Fruit fly (Drosophila melanogaster) whole organism, prepupa: Measurements from ENCODE around the gene Dh31.

Experiments
- Blimp-1 ChIP-seq: fragments of 200-800 bp; sonication (Bioruptor generic); optimal IDR thresholded peaks from 3 replicates; lab custom pipeline; 2017; ENCODE audit warnings: missing biosample characterization, missing genetic modification characterization, mild to moderate bottlenecking, moderate library complexity, missing genetic modification reagents
- CG10631 ChIP-seq: fragments of 200-800 bp; sonication (Bioruptor generic); optimal IDR thresholded peaks from 2 replicates; lab custom pipeline; 2016; ENCODE audit warnings: missing biosample characterization, missing genetic modification characterization
- CG10669 ChIP-seq: fragments of 200-800 bp; sonication (Bioruptor generic); optimal IDR thresholded peaks from 3 replicates; lab custom pipeline; 2018; ENCODE audit warnings: missing biosample characterization, mild to moderate bottlenecking, missing genetic modification characterization, moderate library complexity
- CG11294 ChIP-seq: fragments of 200-800 bp; sonication (Bioruptor generic); IDR thresholded peaks from 2 replicates; pipeline ENCODE4 v1.3.6; 2022; ENCODE audit warnings: missing biosample characterization, missing genetic modification characterization
- CG11762 ChIP-seq: fragments of 200-800 bp; sonication (Bioruptor generic); optimal IDR thresholded peaks from 3 replicates; lab custom pipeline; 2016; ENCODE audit warnings: missing biosample characterization, missing genetic modification characterization; ENCODE audit not compliant: insufficient read depth
- CG11902 ChIP-seq: fragments of 200-800 bp; sonication (Bioruptor generic); optimal IDR thresholded peaks from 3 replicates; lab custom pipeline; 2016; ENCODE audit warnings: missing biosample characterization, missing genetic modification characterization
- CG15336 ChIP-seq: fragments of 200-800 bp; sonication (Bioruptor generic); IDR thresholded peaks from 2 replicates; pipeline ENCODE4 v1.3.6; 2022; ENCODE audit warnings: missing biosample characterization, missing genetic modification characterization
- CG1621 ChIP-seq: fragments of 200-800 bp; sonication (Bioruptor generic); optimal IDR thresholded peaks from 3 replicates; lab custom pipeline; 2018; ENCODE audit warnings: missing biosample characterization, mild to moderate bottlenecking, missing genetic modification characterization
- CG16779 ChIP-seq: fragments of 200-800 bp; sonication (Bioruptor generic); optimal IDR thresholded peaks from 3 replicates; lab custom pipeline; 2017; ENCODE audit warnings: missing biosample characterization, mild to moderate bottlenecking, missing genetic modification characterization
- CG3032 ChIP-seq: fragments of 200-800 bp; optimal IDR thresholded peaks from 2 replicates; lab custom pipeline; 2019; ENCODE audit warnings: missing biosample characterization, mild to moderate bottlenecking, missing genetic modification characterization, moderate library complexity
- CG32006 ChIP-seq: fragments of 200-800 bp; sonication (Bioruptor generic); optimal IDR thresholded peaks from 3 replicates; lab custom pipeline; 2017; ENCODE audit warnings: missing biosample characterization, mild to moderate bottlenecking, missing genetic modification characterization
- CG3919 ChIP-seq: fragments of 200-800 bp; sonication (Bioruptor generic); optimal IDR thresholded peaks from 3 replicates; lab custom pipeline; 2016; ENCODE audit warnings: missing biosample characterization, missing genetic modification characterization
- CG4318 ChIP-seq: fragments of 200-800 bp; sonication (Bioruptor generic); optimal IDR thresholded peaks from 3 replicates; lab custom pipeline; 2017; ENCODE audit warnings: missing biosample characterization, mild to moderate bottlenecking, missing genetic modification characterization
- CG6163 ChIP-seq: fragments of 200-800 bp; sonication (Bioruptor generic); IDR thresholded peaks from 3 replicates; pipeline ENCODE4 v1.3.6; 2022; ENCODE audit warnings: missing biosample characterization, missing genetic modification characterization
- CG6808 ChIP-seq: fragments of 200-800 bp; sonication (Bioruptor generic); optimal IDR thresholded peaks from 3 replicates; lab custom pipeline; 2017; ENCODE audit warnings: missing biosample characterization, missing genetic modification characterization, mild to moderate bottlenecking, moderate library complexity, missing genetic modification reagents
- CG6854 ChIP-seq: fragments of 200-800 bp; sonication (Bioruptor generic); optimal IDR thresholded peaks from 2 replicates; lab custom pipeline; 2017; ENCODE audit warnings: missing biosample characterization, mild to moderate bottlenecking, missing genetic modification characterization
- CG7368 ChIP-seq: fragments of 200-800 bp; sonication (Bioruptor generic); optimal IDR thresholded peaks from 3 replicates; lab custom pipeline; 2016; ENCODE audit warnings: missing biosample characterization, missing genetic modification characterization
- CG8119 ChIP-seq: fragments of 200-800 bp; sonication (Bioruptor generic); IDR thresholded peaks from 3 replicates; pipeline ENCODE4 v1.3.6; 2022; ENCODE audit warnings: missing biosample characterization, missing genetic modification characterization
- CG8632 ChIP-seq: fragments of 200-800 bp; sonication (Bioruptor generic); optimal IDR thresholded peaks from 3 replicates; lab custom pipeline; 2016; ENCODE audit warnings: missing biosample characterization, missing genetic modification characterization
- CG9139 ChIP-seq: fragments of 200-800 bp; sonication (Bioruptor generic); optimal IDR thresholded peaks from 3 replicates; lab custom pipeline; 2017; ENCODE audit warnings: missing biosample characterization, mild to moderate bottlenecking, missing genetic modification characterization
- Eip75B ChIP-seq: fragments of 200-800 bp; sonication (Bioruptor generic); optimal IDR thresholded peaks from 3 replicates; lab custom pipeline; 2016; ENCODE audit warnings: missing biosample characterization, missing genetic modification characterization
- Eip78C ChIP-seq: fragments of 200-800 bp; sonication (Bioruptor generic); peaks from one replicate; lab custom pipeline; 2016; ENCODE audit warnings: missing biosample characterization, missing genetic modification characterization
- Eip93F ChIP-seq: fragments of 200-800 bp; sonication (Bioruptor generic); optimal IDR thresholded peaks from 2 replicates; lab custom pipeline; 2016; ENCODE audit warnings: missing biosample characterization, mild to moderate bottlenecking, missing genetic modification characterization
- Ets21C ChIP-seq: fragments of 200-800 bp; sonication (Bioruptor generic); optimal IDR thresholded peaks from 3 replicates; lab custom pipeline; 2016; ENCODE audit warnings: missing biosample characterization, missing genetic modification characterization
- Ets96B ChIP-seq: fragments of 200-800 bp; optimal IDR thresholded peaks from 2 replicates; lab custom pipeline; 2019; ENCODE audit warnings: missing biosample characterization, mild to moderate bottlenecking, missing genetic modification characterization, moderate library complexity
- Gug ChIP-seq: fragments of 200-800 bp; sonication (Bioruptor generic); IDR thresholded peaks from 2 replicates; pipeline ENCODE4 v1.3.6; 2022; ENCODE audit warnings: missing biosample characterization, missing genetic modification characterization
- Hr38 ChIP-seq: sonication (Bioruptor generic); optimal IDR thresholded peaks from 2 replicates; lab custom pipeline; 2016; ENCODE audit warnings: missing biosample characterization, missing genetic modification characterization
- Hr39 ChIP-seq: fragments of 200-800 bp; sonication (Bioruptor generic); optimal IDR thresholded peaks from 2 replicates; lab custom pipeline; 2016; ENCODE audit warnings: missing biosample characterization, missing genetic modification characterization
- Hr4 ChIP-seq: fragments of 200-800 bp; sonication (Bioruptor generic); optimal IDR thresholded peaks from 3 replicates; lab custom pipeline; 2016; ENCODE audit warnings: missing biosample characterization, missing genetic modification characterization
- Lpt ChIP-seq: fragments of 200-800 bp; sonication (Bioruptor generic); optimal IDR thresholded peaks from 3 replicates; lab custom pipeline; 2016; ENCODE audit warnings: missing biosample characterization, missing genetic modification characterization
- Met ChIP-seq: fragments of 200-800 bp; sonication (Bioruptor generic); optimal IDR thresholded peaks from 3 replicates; lab custom pipeline; 2016; ENCODE audit warnings: missing biosample characterization, missing genetic modification characterization
- OdsH ChIP-seq: fragments of 200-800 bp; sonication (Bioruptor generic); optimal IDR thresholded peaks from 3 replicates; lab custom pipeline; 2016; ENCODE audit warnings: missing biosample characterization, missing genetic modification characterization
- Smox ChIP-seq: fragments of 200-800 bp; sonication (Bioruptor generic); optimal IDR thresholded peaks from 3 replicates; lab custom pipeline; 2016; ENCODE audit warnings: missing biosample characterization, missing genetic modification characterization
- Sox102F ChIP-seq: fragments of 200-800 bp; sonication (Bioruptor generic); optimal IDR thresholded peaks from 2 replicates; lab custom pipeline; 2016; ENCODE audit warnings: missing biosample characterization, mild to moderate bottlenecking, missing genetic modification characterization
- Sox14 ChIP-seq: fragments of 200-800 bp; sonication (Bioruptor generic); optimal IDR thresholded peaks from 3 replicates; lab custom pipeline; 2016; ENCODE audit warnings: missing biosample characterization, missing genetic modification characterization
- Sox15 ChIP-seq: fragments of 200-800 bp; sonication (Bioruptor generic); optimal IDR thresholded peaks from 3 replicates; lab custom pipeline; 2016; ENCODE audit warnings: missing biosample characterization, missing genetic modification characterization
- achi ChIP-seq: fragments of 200-800 bp; sonication (Bioruptor generic); optimal IDR thresholded peaks from 3 replicates; lab custom pipeline; 2016; ENCODE audit warnings: missing biosample characterization, missing genetic modification characterization
- acj6 ChIP-seq: fragments of 200-800 bp; sonication (Bioruptor generic); optimal IDR thresholded peaks from 3 replicates; lab custom pipeline; 2016; ENCODE audit warnings: missing biosample characterization, missing genetic modification characterization
- cyc ChIP-seq: fragments of 200-800 bp; sonication (Bioruptor generic); optimal IDR thresholded peaks from 3 replicates; lab custom pipeline; 2016; ENCODE audit warnings: missing biosample characterization, missing genetic modification characterization
- dac ChIP-seq: fragments of 200-800 bp; sonication (Bioruptor generic); optimal IDR thresholded peaks from 2 replicates; lab custom pipeline; 2017; ENCODE audit warnings: missing biosample characterization, mild to moderate bottlenecking, missing genetic modification characterization
- dsx ChIP-seq: fragments of 200-800 bp; optimal IDR thresholded peaks from 3 replicates; lab custom pipeline; 2019; ENCODE audit warnings: missing biosample characterization, mild to moderate bottlenecking, missing genetic modification characterization, moderate library complexity; ENCODE audit not compliant: poor library complexity, severe bottlenecking
- esn ChIP-seq: fragments of 200-800 bp; sonication (Bioruptor generic); optimal IDR thresholded peaks from 2 replicates; lab custom pipeline; 2016; ENCODE audit warnings: missing biosample characterization, mild to moderate bottlenecking, missing genetic modification characterization, moderate library complexity
- fd59A ChIP-seq: fragments of 200-800 bp; sonication (Bioruptor generic); optimal IDR thresholded peaks from 2 replicates; lab custom pipeline; 2017; ENCODE audit warnings: missing biosample characterization, mild to moderate bottlenecking, missing genetic modification characterization, missing genetic modification reagents
- fd85E ChIP-seq: fragments of 200-800 bp; sonication (Bioruptor generic); optimal IDR thresholded peaks from 3 replicates; lab custom pipeline; 2016; ENCODE audit warnings: missing biosample characterization, missing genetic modification characterization
- fkh ChIP-seq: fragments of 200-800 bp; sonication (Bioruptor generic); optimal IDR thresholded peaks from 3 replicates; lab custom pipeline; 2017; ENCODE audit warnings: missing biosample characterization, mild to moderate bottlenecking, missing genetic modification characterization, moderate library complexity
- lz ChIP-seq: fragments of 200-800 bp; sonication (Bioruptor generic); optimal IDR thresholded peaks from 3 replicates; lab custom pipeline; 2016; ENCODE audit warnings: missing biosample characterization, missing genetic modification characterization
- net ChIP-seq: fragments of 200-800 bp; sonication (Bioruptor generic); optimal IDR thresholded peaks from 3 replicates; lab custom pipeline; 2016; ENCODE audit warnings: missing biosample characterization, missing genetic modification characterization
- pdm3 ChIP-seq: fragments of 200-800 bp; sonication (Bioruptor generic); optimal IDR thresholded peaks from 3 replicates; lab custom pipeline; 2016; ENCODE audit warnings: missing biosample characterization, missing genetic modification characterization
- salr ChIP-seq, 2 experiments: fragments of 200-800 bp; sonication (Bioruptor generic); optimal IDR thresholded peaks; 3 replicates each; lab custom pipeline; 2016 to 2018; ENCODE audit warnings: missing biosample characterization in 2 of 2, missing genetic modification characterization in 2 of 2, mild to moderate bottlenecking in 1 of 2
- ss ChIP-seq, 2 experiments: fragments of 200-800 bp; sonication (Bioruptor generic); optimal IDR thresholded peaks; 2 replicates in 1 of 2; 3 replicates in 1 of 2; lab custom pipeline; 2017 to 2018; ENCODE audit warnings: mild to moderate bottlenecking in 2 of 2, missing biosample characterization in 2 of 2, missing genetic modification characterization in 2 of 2, moderate library complexity in 1 of 2
- svp ChIP-seq: fragments of 200-800 bp; sonication (Bioruptor generic); peaks from one replicate; lab custom pipeline; 2016; ENCODE audit warnings: missing biosample characterization, missing genetic modification characterization
- topi ChIP-seq: fragments of 200-800 bp; sonication (Bioruptor generic); optimal IDR thresholded peaks from 3 replicates; lab custom pipeline; 2016; ENCODE audit warnings: missing biosample characterization, missing genetic modification characterization
- vri ChIP-seq: fragments of 200-800 bp; sonication (Bioruptor generic); optimal IDR thresholded peaks from 3 replicates; lab custom pipeline; 2016; ENCODE audit warnings: missing biosample characterization, mild to moderate bottlenecking, missing genetic modification characterization

Gene Dh31

DNA sequence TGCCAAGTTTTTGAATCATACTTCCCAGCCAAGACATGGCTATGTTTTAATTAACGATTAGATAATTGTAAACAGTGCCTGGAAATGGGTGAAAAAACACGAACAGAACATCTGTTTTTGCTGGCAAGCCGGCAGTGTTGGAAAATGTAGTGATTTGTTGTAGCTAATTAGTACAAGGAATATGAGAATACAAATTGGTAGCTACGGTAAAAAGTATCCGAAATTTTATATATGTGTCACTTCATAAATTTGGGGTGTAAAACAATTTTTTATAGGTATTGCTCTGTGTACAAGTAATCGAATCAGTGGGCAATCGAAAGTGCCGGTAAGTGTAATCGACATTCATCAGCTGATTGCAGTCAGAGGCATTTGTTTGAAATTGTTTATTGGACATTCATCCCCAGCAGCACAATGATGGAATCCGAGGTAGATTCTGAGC, 10.6 kb upstream of the Dh31 start, which contains the start of the genes mRpL51 and Uba4:
mRpL51 (minus strand) TSS at position 125 of the 439 bp plus-strand sequence.
Uba4 (plus strand) TSS at position 156 of the 439 bp plus-strand sequence.
- TF ChIP-seq fd59A = no peak
- no peak for TF ChIP-seq Met (GFP tag; lab: Kevin White, UChicago)
- TF ChIP-seq Hr38 (GFP tag; lab: Kevin White, UChicago) = no peak
- no peak for TF ChIP-seq CG8632 (GFP tag; lab: Kevin White, UChicago)
- peak; percentile 19 for TF ChIP-seq Ets96B
- no peak for TF ChIP-seq CG4318
- no peak for TF ChIP-seq CG6854 (GFP tag; lab: Kevin White, UChicago)
- no peak for TF ChIP-seq Lpt (GFP tag; lab: Kevin White, UChicago)
- TF ChIP-seq Eip93F = no peak
- no peak for TF ChIP-seq dac (GFP tag; lab: Kevin White, UChicago)
- peak; percentile 56 for TF ChIP-seq OdsH (GFP tag; lab: Kevin White, UChicago)
- peak; percentile 41 for TF ChIP-seq CG10631 (GFP tag; lab: Kevin White, UChicago)
- peak; percentile 53 for TF ChIP-seq acj6
- no peak for TF ChIP-seq fd85E (GFP tag; lab: Kevin White, UChicago)
- TF ChIP-seq CG7368 = no peak
- peak; percentile 25 for TF ChIP-seq CG3032
- no peak for TF ChIP-seq CG11902
- no peak for TF ChIP-seq pdm3 (GFP tag; lab: Kevin White, UChicago)
- peak; percentile 59 for TF ChIP-seq achi (GFP tag; lab: Kevin White, UChicago)
- TF ChIP-seq vri (GFP tag; lab: Kevin White, UChicago) = peak; percentile 84
- no peak for TF ChIP-seq Smox (GFP tag; lab: Kevin White, UChicago)
- TF ChIP-seq Sox14 = peak; percentile 54
- no peak for TF ChIP-seq Eip75B (GFP tag; lab: Kevin White, UChicago)
- no peak for TF ChIP-seq CG10669 (GFP tag; lab: Kevin White, UChicago)
- TF ChIP-seq CG6808 (GFP tag; lab: Kevin White, UChicago) = no peak
- TF ChIP-seq esn (GFP tag; lab: Kevin White, UChicago) = peak; percentile 69
- TF ChIP-seq ss (GFP tag; optimal IDR thresholded peaks at IDR 0.05; lab: Kevin White, UChicago) = no peak
- TF ChIP-seq CG8119 (GFP tag; lab: Robert Waterston, UW) = no peak
- TF ChIP-seq Hr39 (GFP tag; lab: Kevin White, UChicago) = peak; percentile 42
- no peak for TF ChIP-seq salr (GFP tag; optimal IDR thresholded peaks at IDR 0.05; lab: Kevin White, UChicago)
- TF ChIP-seq topi (GFP tag; lab: Kevin White, UChicago) = peak; percentile 57
- no peak for TF ChIP-seq CG9139 (GFP tag; lab: Kevin White, UChicago)
- TF ChIP-seq Gug (GFP tag; lab: Robert Waterston, UW) = no peak
- TF ChIP-seq Sox15 (GFP tag; lab: Kevin White, UChicago) = no peak
- no peak for TF ChIP-seq CG15336
- no peak for TF ChIP-seq Ets21C
- no peak for TF ChIP-seq CG6163 (GFP tag; lab: Robert Waterston, UW)
- TF ChIP-seq CG1621 = no peak
- TF ChIP-seq dsx (GFP tag; lab: Kevin White, UChicago) = no peak
- no peak for TF ChIP-seq Sox102F
- TF ChIP-seq fkh (GFP tag; lab: Kevin White, UChicago) = no peak
- no peak for TF ChIP-seq CG32006 (GFP tag; lab: Kevin White, UChicago)
- peak; percentile 74 for TF ChIP-seq Eip78C
- TF ChIP-seq cyc (GFP tag; lab: Kevin White, UChicago) = peak; percentile 19
- peak; percentile 8 for TF ChIP-seq CG11762 (GFP tag; lab: Kevin White, UChicago)
- TF ChIP-seq CG3919 (GFP tag; lab: Kevin White, UChicago) = peak; percentile 61
- peak; percentile 45 for TF ChIP-seq lz (GFP tag; lab: Kevin White, UChicago)
- TF ChIP-seq Hr4 = no peak
- TF ChIP-seq CG11294 (GFP tag; lab: Robert Waterston, UW) = no peak
- TF ChIP-seq CG16779 (tag; lab: Kevin White, UChicago) = no peak
- no peak for TF ChIP-seq Blimp-1 (GFP tag; lab: Kevin White, UChicago)
- TF ChIP-seq net = no peak
- no peak for TF ChIP-seq svp (GFP tag; lab: Kevin White, UChicago)
